Fruit fly (Drosophila melanogaster) Kc167 (cell line): ENCODE measurements around the gene CG14377.

Source experiments
- Myc ChIP-seq: fragments of >200 bp; optimal IDR thresholded peaks from 2 replicates; lab custom pipeline; 2017; ENCODE audit warnings: missing external identifiers
- Sin3A ChIP-seq: fragments of >200 bp; optimal IDR thresholded peaks from 2 replicates; lab custom pipeline; 2018; ENCODE audit warnings: missing external identifiers
- h ChIP-seq: fragments of >200 bp; optimal IDR thresholded peaks from 3 replicates; lab custom pipeline; 2018; ENCODE audit warnings: missing external identifiers
- insv ChIP-seq: fragments of >200 bp; optimal IDR thresholded peaks from 3 replicates; lab custom pipeline; 2018; ENCODE audit warnings: missing external identifiers
- psq ChIP-seq: fragments of >200 bp; optimal IDR thresholded peaks from 2 replicates; lab custom pipeline; 2017; ENCODE audit warnings: missing external identifiers

DNA sequence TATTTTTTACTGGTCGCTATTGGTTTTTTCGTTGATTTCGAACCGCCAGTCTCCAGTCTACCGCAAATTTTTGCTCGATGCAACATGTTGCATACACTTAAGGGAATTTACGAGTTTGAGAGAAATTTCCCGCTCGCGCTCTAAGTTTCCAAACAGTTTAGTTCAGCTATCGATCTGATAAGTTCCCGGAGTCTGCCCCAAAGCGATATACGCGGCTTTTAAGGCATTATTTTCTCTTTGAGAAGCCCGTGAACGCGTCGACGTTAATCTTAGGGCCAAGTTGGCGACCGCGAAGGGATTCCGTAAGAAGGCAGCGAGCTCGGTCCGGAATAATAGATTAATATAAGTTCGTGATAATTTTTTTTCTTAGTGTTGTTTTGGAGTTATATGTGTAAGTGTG is 22.7 kb upstream of the CG14377 start:
- TF ChIP-seq insv (lab: Kevin White, UChicago), result no peak
- TF ChIP-seq h (lab: Kevin White, UChicago), result no peak
- no peak for TF ChIP-seq psq (lab: Kevin White, UChicago)
- no peak for TF ChIP-seq Myc (lab: Kevin White, UChicago)
- no peak for TF ChIP-seq Sin3A (lab: Kevin White, UChicago)
